Fruit fly (Drosophila melanogaster) whole organism, embryonic: ENCODE results near the gene gdl.

Source experiments
- Abd-B ChIP-seq: fragments of 200-800 bp; sonication (Bioruptor generic); optimal IDR thresholded peaks from 2 replicates; lab custom pipeline; 2018; ENCODE audit warnings: missing biosample characterization, mild to moderate bottlenecking, missing genetic modification characterization, moderate library complexity
- CG10462 ChIP-seq: fragments of 200-800 bp; sonication (Bioruptor generic); optimal IDR thresholded peaks from 2 replicates; lab custom pipeline; 2016; ENCODE audit warnings: missing biosample characterization, missing genetic modification characterization
- CG10543 ChIP-seq: fragments of 200-800 bp; sonication (Bioruptor generic); optimal IDR thresholded peaks from 3 replicates; lab custom pipeline; 2017; ENCODE audit warnings: missing biosample characterization, mild to moderate bottlenecking, missing genetic modification characterization, moderate library complexity
- CG12219 ChIP-seq: fragments of 200-800 bp; sonication (Bioruptor generic); optimal IDR thresholded peaks from 3 replicates; lab custom pipeline; 2018; ENCODE audit warnings: missing biosample characterization, mild to moderate bottlenecking, missing genetic modification characterization
- CG14441 ChIP-seq: fragments of 200-800 bp; sonication (Bioruptor generic); IDR thresholded peaks from 2 replicates; pipeline ENCODE4 v1.3.6; 2022; ENCODE audit warnings: missing biosample characterization, missing genetic modification characterization
- CG15269 ChIP-seq: fragments of 200-800 bp; sonication (Bioruptor generic); optimal IDR thresholded peaks from 2 replicates; lab custom pipeline; 2018; ENCODE audit warnings: missing biosample characterization, mild to moderate bottlenecking, missing genetic modification characterization, moderate library complexity
- CG17328 ChIP-seq: fragments of 200-800 bp; sonication (Bioruptor generic); IDR thresholded peaks from 2 replicates; pipeline ENCODE4 v1.3.6; 2022; ENCODE audit warnings: missing biosample characterization, missing genetic modification characterization
- CG17568 ChIP-seq: fragments of 200-800 bp; sonication (Bioruptor generic); optimal IDR thresholded peaks from 2 replicates; lab custom pipeline; 2018; ENCODE audit warnings: missing biosample characterization, mild to moderate bottlenecking, missing genetic modification characterization, moderate library complexity
- CG18011 ChIP-seq: fragments of 200-800 bp; sonication (Bioruptor generic); optimal IDR thresholded peaks from 2 replicates; lab custom pipeline; 2017; ENCODE audit warnings: missing biosample characterization, missing genetic modification characterization, mild to moderate bottlenecking, moderate library complexity, missing genotype
- CG18262 ChIP-seq: fragments of 200-800 bp; optimal IDR thresholded peaks from 3 replicates; lab custom pipeline; 2019; ENCODE audit warnings: missing biosample characterization, mild to moderate bottlenecking, missing genetic modification characterization, moderate library complexity
- CG31365 ChIP-seq: fragments of 200-800 bp; sonication (Bioruptor generic); optimal IDR thresholded peaks from 2 replicates; lab custom pipeline; 2018; ENCODE audit warnings: missing biosample characterization, mild to moderate bottlenecking, missing genetic modification characterization
- CG31388 ChIP-seq: fragments of 200-800 bp; sonication (Bioruptor generic); optimal IDR thresholded peaks from 2 replicates; lab custom pipeline; 2016; ENCODE audit warnings: missing biosample characterization, missing genetic modification characterization
- CG3726 ChIP-seq: fragments of 200-800 bp; sonication (Bioruptor generic); IDR thresholded peaks from 3 replicates; pipeline ENCODE4, ENCODE4 v1.3.6; 2022; ENCODE audit warnings: missing biosample characterization, missing genetic modification characterization
- CG6175 ChIP-seq: fragments of 200-800 bp; sonication (Bioruptor generic); IDR thresholded peaks from 3 replicates; pipeline ENCODE4 v1.3.6; 2022; ENCODE audit warnings: missing biosample characterization, missing genetic modification characterization
- Camta ChIP-seq: fragments of 200-800 bp; sonication (Bioruptor generic); optimal IDR thresholded peaks from 2 replicates; lab custom pipeline; 2016; ENCODE audit warnings: missing biosample characterization, missing genetic modification characterization
- Chrac-16 ChIP-seq: fragments of 200-800 bp; sonication (Bioruptor generic); optimal IDR thresholded peaks from 3 replicates; lab custom pipeline; 2016; ENCODE audit warnings: missing biosample characterization, missing genetic modification characterization
- Dfd ChIP-seq, 2 experiments: fragments of >200 bp; optimal IDR thresholded peaks; 2 replicates each; lab custom pipeline; 2017; ENCODE audit warnings: missing biosample characterization in 2 of 2, missing genetic modification characterization in 2 of 2
- HLH4C ChIP-seq: fragments of 200-800 bp; sonication (Bioruptor generic); IDR thresholded peaks from 3 replicates; pipeline ENCODE4 v1.3.6; 2022; ENCODE audit warnings: missing biosample characterization, missing genetic modification characterization; ENCODE audit not compliant: partially characterized antibody
- HmgZ ChIP-seq: fragments of 200-800 bp; sonication (Bioruptor generic); optimal IDR thresholded peaks from 2 replicates; lab custom pipeline; 2018; ENCODE audit warnings: missing biosample characterization, mild to moderate bottlenecking, missing genetic modification characterization
- NFAT ChIP-seq: fragments of 200-800 bp; sonication (Bioruptor generic); IDR thresholded peaks from 2 replicates; pipeline ENCODE4 v1.3.6; 2022; ENCODE audit warnings: missing biosample characterization, missing genetic modification characterization
- Ptx1 ChIP-seq: fragments of 200-800 bp; sonication (Bioruptor generic); IDR thresholded peaks from 2 replicates; pipeline ENCODE4 v1.3.6; 2022; ENCODE audit warnings: missing biosample characterization, missing genetic modification characterization
- Rfx ChIP-seq: fragments of 200-800 bp; sonication (Bioruptor generic); IDR thresholded peaks from 2 replicates; pipeline ENCODE4 v1.3.6; 2022; ENCODE audit warnings: missing biosample characterization, missing genetic modification characterization
- Sox102F ChIP-seq: fragments of 200-800 bp; sonication (Bioruptor generic); optimal IDR thresholded peaks from 2 replicates; lab custom pipeline; 2018; ENCODE audit warnings: missing biosample characterization, mild to moderate bottlenecking, missing genetic modification characterization, moderate library complexity
- gce ChIP-seq: fragments of 200-800 bp; sonication (Bioruptor generic); IDR thresholded peaks from 3 replicates; pipeline ENCODE4 v1.3.6; 2022; ENCODE audit warnings: missing biosample characterization, missing genetic modification characterization
- grn ChIP-seq: fragments of 200-800 bp; sonication (Bioruptor generic); optimal IDR thresholded peaks from 3 replicates; lab custom pipeline; 2017; ENCODE audit warnings: missing biosample characterization, missing genetic modification characterization
- hth ChIP-seq: fragments of >200 bp; optimal IDR thresholded peaks from 2 replicates; lab custom pipeline; 2017; ENCODE audit warnings: inconsistent platforms
- knrl ChIP-seq: fragments of 200-800 bp; sonication (Bioruptor generic); IDR thresholded peaks from 3 replicates; pipeline ENCODE4 v1.3.6; 2022; ENCODE audit warnings: missing biosample characterization, missing genetic modification characterization; ENCODE audit not compliant: partially characterized antibody
- nerfin-1 ChIP-seq: fragments of 200-800 bp; sonication (Bioruptor generic); optimal IDR thresholded peaks from 3 replicates; lab custom pipeline; 2019; ENCODE audit warnings: missing biosample characterization, mild to moderate bottlenecking, missing genetic modification characterization, moderate library complexity
- nerfin-2 ChIP-seq: fragments of 200-800 bp; sonication (Bioruptor generic); IDR thresholded peaks from 2 replicates; pipeline ENCODE4 v1.3.6; 2022; ENCODE audit warnings: missing biosample characterization, missing genetic modification characterization; ENCODE audit not compliant: partially characterized antibody
- nom ChIP-seq: fragments of 200-800 bp; sonication (Bioruptor generic); optimal IDR thresholded peaks from 2 replicates; lab custom pipeline; 2017; ENCODE audit warnings: missing biosample characterization, missing genetic modification characterization, mild to moderate bottlenecking, moderate library complexity, missing genetic modification reagents
- pan ChIP-seq, 4 experiments: fragments of >200 bp in 3 of 4; fragments of 200-800 bp in 1 of 4; sonication (Bioruptor generic) in 1 of 4; optimal IDR thresholded peaks in 3 of 4; IDR thresholded peaks in 1 of 4; 2 replicates each; pipeline versions ENCODE4 v1.3.6 to Lab custom; 2017 to 2022; ENCODE audit warnings: missing biosample characterization in 2 of 4, missing genetic modification characterization in 2 of 4, mixed read lengths in 1 of 4
- pnt ChIP-seq: fragments of 200-800 bp; sonication (Bioruptor generic); optimal IDR thresholded peaks from 3 replicates; lab custom pipeline; 2016; ENCODE audit warnings: missing biosample characterization, missing genetic modification characterization
- sens ChIP-seq: fragments of 200-800 bp; sonication (Bioruptor generic); peaks from one replicate; lab custom pipeline; 2016; ENCODE audit warnings: missing biosample characterization, missing genetic modification characterization
- sob ChIP-seq: fragments of 200-800 bp; sonication (Bioruptor generic); IDR thresholded peaks from 2 replicates; pipeline ENCODE4 v1.3.6; 2022; ENCODE audit warnings: missing biosample characterization, missing genetic modification characterization
- stc ChIP-seq: fragments of 200-800 bp; sonication (Bioruptor generic); IDR thresholded peaks from 2 replicates; pipeline ENCODE4 v1.3.6; 2022; ENCODE audit warnings: missing biosample characterization, missing genetic modification characterization
- toy ChIP-seq: fragments of 200-800 bp; sonication (Bioruptor generic); IDR thresholded peaks from 2 replicates; pipeline ENCODE4 v1.3.6; 2022; ENCODE audit warnings: missing biosample characterization, missing genetic modification characterization
- twi ChIP-seq: fragments of 200-800 bp; optimal IDR thresholded peaks from 2 replicates; lab custom pipeline; 2019; ENCODE audit warnings: missing biosample characterization, mild to moderate bottlenecking, missing genetic modification characterization, moderate library complexity
- vvl ChIP-seq: fragments of 200-800 bp; sonication (Bioruptor generic); IDR thresholded peaks from 2 replicates; pipeline ENCODE4 v1.3.6; 2022; ENCODE audit warnings: missing biosample characterization, missing genetic modification characterization
- zen ChIP-seq: fragments of 200-800 bp; sonication (Bioruptor generic); optimal IDR thresholded peaks from 3 replicates; lab custom pipeline; 2018; ENCODE audit warnings: missing biosample characterization, mild to moderate bottlenecking, missing genetic modification characterization, moderate library complexity

The gdl gene

dm6 chr3L:15533402-15534129 lies 24.3 kb downstream of the gdl start (continued):
- TF ChIP-seq Camta (GFP tag; lab: Kevin White, UChicago) (no peak), nom (peak; percentile 35), CG14441 (GFP tag; lab: Robert Waterston, UW) (peak; percentile 49; the same call in 1 of the 2 replicates), zen (tag; lab: Kevin White, UChicago) (peak; percentile 1), vvl (GFP tag; lab: Robert Waterston, UW) (peak; percentile 35; the same call in 1 of the 2 replicates), Abd-B (GFP tag; lab: Kevin White, UChicago) (peak; percentile 13), CG31365 (tag; lab: Kevin White, UChicago) (no peak), Sox102F (GFP tag; lab: Kevin White, UChicago) (peak; percentile 58), Ptx1 (GFP tag; lab: Robert Waterston, UW) (peak; percentile 36; the same call in 1 of the 2 replicates), gce (GFP tag; lab: Robert Waterston, UW) (peak; percentile 8; the same call in 1 of the 3 replicates), knrl (GFP tag; lab: Robert Waterston, UW) (no peak), sens (GFP tag; lab: Kevin White, UChicago) (peak; percentile 84), HLH4C (GFP tag; lab: Robert Waterston, UW) (no peak), stc (GFP tag; lab: Robert Waterston, UW) (peak; percentile 45), sob (no peak; the same call in 1 of the 2 replicates), grn (GFP tag; lab: Kevin White, UChicago) (peak; percentile 62), pnt (peak; percentile 12), toy (GFP tag; lab: Robert Waterston, UW) (0 out of 2 replicates have a peak, but pooled peaks have one; percentile 17), Chrac-16 (GFP tag; lab: Kevin White, UChicago) (peak; percentile 30), nerfin-2 (GFP tag; lab: Robert Waterston, UW) (no peak), CG10543 (no peak), Rfx (GFP tag; lab: Robert Waterston, UW) (peak; percentile 43), CG15269 (tag; lab: Kevin White, UChicago) (peak; percentile 28), NFAT (GFP tag; lab: Robert Waterston, UW) (0 out of 2 replicates have a peak, but pooled peaks have one; percentile 48), hth (no peak), HmgZ (tag; lab: Kevin White, UChicago) (peak; percentile 5), CG3726 (0 out of 3 replicates have a peak, but pooled peaks have one; percentile 58), CG18011 (GFP tag; lab: Kevin White, UChicago) (no peak), CG31388 (peak; percentile 10), nerfin-1 (peak; percentile 16), CG6175 (GFP tag; lab: Robert Waterston, UW) (no peak), CG17328 (GFP tag; lab: Robert Waterston, UW) (peak; percentile 20; the same call in 1 of the 2 replicates), CG10462 (GFP tag; lab: Kevin White, UChicago) (no peak), Dfd (GFP tag; optimal IDR thresholded peaks at IDR 0.05; lab: Kevin White, UChicago) (no peak), CG17568 (GFP tag; lab: Kevin White, UChicago) (peak; percentile 11), twi (no peak), CG18262 (peak; percentile 30), pan (optimal IDR thresholded peaks at IDR 0.05; lab: Kevin White, UChicago) (no peak), pan (GFP tag; optimal IDR thresholded peaks at IDR 0.05 in 1 of 2, IDR thresholded peaks at IDR 0.05 in 1 of 2) (peak in 1 of 2 experiments; percentile 22), CG12219 (peak; percentile 19)
